Fruit fly (Drosophila melanogaster): Measurements from ENCODE around the gene Ocho.

The Ocho gene

DNA sequence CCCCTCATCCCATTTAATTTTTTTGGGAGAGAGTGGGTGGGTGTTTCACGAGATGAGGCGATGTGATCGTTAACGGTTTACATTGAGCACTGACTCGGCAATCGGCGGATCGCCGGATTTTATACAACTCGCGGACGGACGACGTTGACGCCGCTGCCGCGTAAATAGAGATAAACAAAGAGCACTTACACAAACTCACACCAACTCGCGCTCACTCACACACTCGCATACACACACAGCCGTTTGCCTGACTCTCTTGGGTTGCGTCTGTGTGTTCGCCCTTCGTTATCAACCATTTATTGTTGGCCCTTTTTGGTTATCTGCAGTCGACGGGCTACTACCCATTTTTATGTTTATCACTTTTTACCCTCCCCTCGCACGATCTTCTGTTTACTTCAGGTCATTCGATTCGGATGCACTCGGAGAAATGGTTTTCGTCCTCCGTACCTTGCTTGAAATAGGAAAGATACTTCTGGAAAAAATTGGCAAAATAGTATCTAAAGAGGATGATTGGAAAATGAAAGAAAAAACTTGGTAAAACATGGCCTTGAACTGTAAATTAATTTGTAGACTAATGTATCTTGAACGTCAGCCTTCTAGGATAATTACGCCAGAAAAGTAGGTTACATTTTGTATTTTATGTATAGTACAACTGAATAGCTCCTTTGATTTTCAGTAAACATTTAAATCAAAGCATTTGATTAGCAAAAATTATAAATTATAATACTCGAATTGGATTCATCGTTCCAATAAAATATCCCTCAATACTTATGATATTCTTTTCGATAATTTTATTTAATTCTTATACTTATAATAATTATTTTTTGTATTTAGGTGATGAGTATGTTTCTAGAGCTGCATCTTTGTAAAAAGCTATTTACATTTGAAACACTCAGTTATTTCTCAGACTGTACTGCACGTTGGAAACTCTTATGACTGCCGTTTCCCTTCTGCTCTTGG is 3.2 kb downstream of the Ocho start (continued):
- no peak for TF ChIP-seq CG3163 (GFP tag; optimal IDR thresholded peaks at IDR 0.05)
- TF ChIP-seq CG18476 (GFP tag; optimal IDR thresholded peaks at IDR 0.05) = peak; percentile 24
- peak; percentile 11; the same call in 1 of the 2 replicates for TF ChIP-seq CG7372 (GFP tag; IDR thresholded peaks at IDR 0.05)
- no peak for TF ChIP-seq CG3281 (GFP tag; optimal IDR thresholded peaks at IDR 0.05)
- TF ChIP-seq CG9609 (GFP tag; optimal IDR thresholded peaks at IDR 0.05) = no peak
- no peak for TF ChIP-seq trh (GFP tag; optimal IDR thresholded peaks at IDR 0.05)
- TF ChIP-seq CG7357 (GFP tag; IDR thresholded peaks at IDR 0.05) = no peak
- TF ChIP-seq twi (tag; optimal IDR thresholded peaks at IDR 0.05) = peak; percentile 2
- peak; percentile 31 for TF ChIP-seq gcm (GFP tag; optimal IDR thresholded peaks at IDR 0.05)
- TF ChIP-seq ssp (GFP tag; IDR thresholded peaks at IDR 0.05) = no peak
- TF ChIP-seq vvl (GFP tag; IDR thresholded peaks at IDR 0.05) = peak; percentile 58
- TF ChIP-seq CG15514 (GFP tag; optimal IDR thresholded peaks at IDR 0.05) = no peak
- peak; percentile 47 for TF ChIP-seq CG10267 (tag; optimal IDR thresholded peaks at IDR 0.05)
- TF ChIP-seq CG13424 (tag; optimal IDR thresholded peaks at IDR 0.05) = peak; percentile 43
- TF ChIP-seq CHES-1-like (GFP tag; optimal IDR thresholded peaks at IDR 0.05) = peak; percentile 19
- TF ChIP-seq usp (GFP tag; optimal IDR thresholded peaks at IDR 0.05) = no peak
- TF ChIP-seq Atf-2 (GFP tag; optimal IDR thresholded peaks at IDR 0.05) = peak; percentile 22
- TF ChIP-seq tap (tag; optimal IDR thresholded peaks at IDR 0.05) = no peak
- TF ChIP-seq Gsc (GFP tag; IDR thresholded peaks at IDR 0.05) = no peak
- TF ChIP-seq CG5953 (GFP tag; IDR thresholded peaks at IDR 0.05) = peak; percentile 42; the same call in 1 of the 2 replicates
- peak; percentile 83 for TF ChIP-seq pros (GFP tag; optimal IDR thresholded peaks at IDR 0.05)
- peak; percentile 83 for TF ChIP-seq Deaf1 (tag; optimal IDR thresholded peaks at IDR 0.05)
- TF ChIP-seq ranshi (GFP tag; IDR thresholded peaks at IDR 0.05) = no peak; the same call in 1 of the 2 replicates
- TF ChIP-seq Bteb2 (GFP tag; optimal IDR thresholded peaks at IDR 0.05) = no peak
- TF ChIP-seq tx (GFP tag; optimal IDR thresholded peaks at IDR 0.05) = no peak
- TF ChIP-seq CG9437 (GFP tag; optimal IDR thresholded peaks at IDR 0.05) = peak; percentile 71
- TF ChIP-seq CG12236 (GFP tag; optimal IDR thresholded peaks at IDR 0.05) = no peak
- TF ChIP-seq nerfin-2 (GFP tag; IDR thresholded peaks at IDR 0.05; ENCODE audit: partially characterized antibody) = 0 out of 2 replicates have a peak, but pooled peaks have one; percentile 18
- TF ChIP-seq CG4820 (GFP tag; optimal IDR thresholded peaks at IDR 0.05) = peak; percentile 22
- no peak for TF ChIP-seq CG7963 (GFP tag; IDR thresholded peaks at IDR 0.05; ENCODE audit: partially characterized antibody)
- peak; percentile 50 for TF ChIP-seq nau (GFP tag; optimal IDR thresholded peaks at IDR 0.05)
- TF ChIP-seq onecut (GFP tag; IDR thresholded peaks at IDR 0.05) = no peak; the same call in 1 of the 2 replicates
- 0 out of 2 replicates have a peak, but pooled peaks have one; percentile 15 for TF ChIP-seq wdn (GFP tag; IDR thresholded peaks at IDR 0.05)
- peak; percentile 62 for TF ChIP-seq CG12391 (tag; optimal IDR thresholded peaks at IDR 0.05)
- TF ChIP-seq CG16815 (GFP tag; optimal IDR thresholded peaks at IDR 0.05) = peak; percentile 67
- TF ChIP-seq mld (GFP tag; IDR thresholded peaks at IDR 0.05; ENCODE audit: partially characterized antibody) = no peak
- no peak for TF ChIP-seq CG13894 (tag; optimal IDR thresholded peaks at IDR 0.05)
- peak; percentile 64 for TF ChIP-seq gem (tag; optimal IDR thresholded peaks at IDR 0.05)
- TF ChIP-seq CG18619 (GFP tag; optimal IDR thresholded peaks at IDR 0.05) = peak; percentile 53
- TF ChIP-seq Vsx1 (GFP tag; optimal IDR thresholded peaks at IDR 0.05) = no peak
- no peak for TF ChIP-seq CG17186 (GFP tag; optimal IDR thresholded peaks at IDR 0.05)
- TF ChIP-seq CG14014 (GFP tag; IDR thresholded peaks at IDR 0.05) = peak; percentile 32; the same call in 1 of the 2 replicates
- no peak for TF ChIP-seq CG12744 (GFP tag; optimal IDR thresholded peaks at IDR 0.05)
- peak; percentile 26; the same call in 1 of the 3 replicates for TF ChIP-seq so (GFP tag; IDR thresholded peaks at IDR 0.05)
- no peak for TF ChIP-seq Hey (tag; optimal IDR thresholded peaks at IDR 0.05)
- TF ChIP-seq CG18262 (tag; optimal IDR thresholded peaks at IDR 0.05) = peak; percentile 91
- TF ChIP-seq sisA (GFP tag; IDR thresholded peaks at IDR 0.05) = peak; percentile 27; the same call in 1 of the 2 replicates
- no peak for TF ChIP-seq pho (GFP tag; optimal IDR thresholded peaks at IDR 0.05)
